Worm (Caenorhabditis elegans): ENCODE data around the gene rpl-20.

Gene rpl-20

ce11 chrIV:4712376-4712775, 37.2 kb downstream of the rpl-20 start, which contains the start of gene yars-2:
Gene yars-2 (minus strand): TSS chrIV:4712624.
- TF ChIP-seq med-1 (GFP tag; optimal IDR thresholded peaks at IDR 0.05; ENCODE audit: insufficient read depth), result no peak
- TF ChIP-seq klf-2 (GFP tag; conservative IDR thresholded peaks at IDR 0.05), result no peak
- no peak for TF ChIP-seq cog-1 (tag; optimal IDR thresholded peaks at IDR 0.05)
- TF ChIP-seq flt-1 (GFP tag; IDR thresholded peaks at IDR 0.05), result no peak
- TF ChIP-seq ztf-23 (GFP tag; IDR thresholded peaks at IDR 0.05), result 0 out of 2 replicates have a peak, but pooled peaks have one; percentile 37
- TF ChIP-seq ztf-29 (GFP tag; IDR thresholded peaks at IDR 0.05), result no peak

ce11 chrIV:4710459-4710858, 39.1 kb downstream of the rpl-20 start, which contains the start of gene cif-1:
Gene cif-1 (minus strand): TSS chrIV:4710755.
- no peak for TF ChIP-seq tab-1 (GFP tag; IDR thresholded peaks at IDR 0.05)
- no peak for TF ChIP-seq ztf-29 (GFP tag; IDR thresholded peaks at IDR 0.05)
- TF ChIP-seq flt-1 (GFP tag; IDR thresholded peaks at IDR 0.05), result no peak

- no peak for TF ChIP-seq cog-1 (tag; optimal IDR thresholded peaks at IDR 0.05)
- no peak for TF ChIP-seq klf-2 (GFP tag; conservative IDR thresholded peaks at IDR 0.05)
Measured at ce11 chrIV:4705922-4706321, 43.7 kb downstream of the rpl-20 start.

- no peak for TF ChIP-seq cog-1 (tag; optimal IDR thresholded peaks at IDR 0.05)
- no peak for TF ChIP-seq ztf-23 (GFP tag; IDR thresholded peaks at IDR 0.05)
- TF ChIP-seq tab-1 (GFP tag; IDR thresholded peaks at IDR 0.05), result no peak
- TF ChIP-seq klf-2 (GFP tag; conservative IDR thresholded peaks at IDR 0.05), result no peak
- no peak for TF ChIP-seq med-1 (GFP tag; optimal IDR thresholded peaks at IDR 0.05; ENCODE audit: insufficient read depth)
- no peak for TF ChIP-seq T22C8.4 (GFP tag; IDR thresholded peaks at IDR 0.05)
- no peak for TF ChIP-seq flt-1 (GFP tag; IDR thresholded peaks at IDR 0.05)
- no peak for TF ChIP-seq ref-1 (GFP tag; conservative IDR thresholded peaks at IDR 0.05)
- no peak for TF ChIP-seq ztf-29 (GFP tag; IDR thresholded peaks at IDR 0.05)
Measured at ce11 chrIV:4705182-4705581, 44.4 kb downstream of the rpl-20 start.

ce11 chrIV:4703911-4704310, 45.7 kb downstream of the rpl-20 start, which contains the start of gene ogdh-1:
Gene ogdh-1 (minus strand): TSS chrIV:4704011.
- TF ChIP-seq ref-1 (GFP tag; conservative IDR thresholded peaks at IDR 0.05) (no peak), klf-2 (GFP tag; conservative IDR thresholded peaks at IDR 0.05) (no peak), ztf-29 (GFP tag; IDR thresholded peaks at IDR 0.05) (no peak), T22C8.4 (GFP tag; IDR thresholded peaks at IDR 0.05) (no peak), flt-1 (GFP tag; IDR thresholded peaks at IDR 0.05) (no peak), med-1 (GFP tag; optimal IDR thresholded peaks at IDR 0.05; ENCODE audit: insufficient read depth) (no peak), ztf-23 (GFP tag; IDR thresholded peaks at IDR 0.05) (no peak), cog-1 (tag; optimal IDR thresholded peaks at IDR 0.05) (no peak), tab-1 (GFP tag; IDR thresholded peaks at IDR 0.05) (no peak)

ce11 chrIV:4702077-4702476, 47.5 kb downstream of the rpl-20 start:
- TF ChIP-seq klf-2 (GFP tag; conservative IDR thresholded peaks at IDR 0.05), result 0 out of 2 replicates have a peak, but pooled peaks have one; percentile 32

Measured in whole organism, midembryonic.